Worm (Caenorhabditis elegans) whole organism, young adult: ENCODE results near the gene Y43F8B.7.

ENCODE experiments used
- F49E8.2 ChIP-seq: sonication (generic microtip); optimal IDR thresholded peaks from 3 replicates; lab custom pipeline; 2017; ENCODE audit warnings: missing genetic modification characterization, mild to moderate bottlenecking, missing compliant biosample characterization, antibody characterized with exemption, moderate library complexity; ENCODE audit not compliant: insufficient read depth
- atf-7 ChIP-seq: sonication (generic microtip); optimal IDR thresholded peaks from 2 replicates; lab custom pipeline; 2017; ENCODE audit warnings: mild to moderate bottlenecking, missing genetic modification characterization, missing compliant biosample characterization
- attf-5 ChIP-seq: fragments of 200-800 bp; sonication (Bioruptor generic); optimal IDR thresholded peaks from 2 replicates; lab custom pipeline; 2018; ENCODE audit warnings: mild to moderate bottlenecking, missing genetic modification characterization, missing compliant biosample characterization
- bed-2 ChIP-seq: fragments of 200-800 bp; sonication (Bioruptor generic); IDR thresholded peaks from 2 replicates; pipeline ENCODE4 v1.3.6; 2022; ENCODE audit warnings: missing genetic modification reagents, missing genetic modification characterization, missing compliant biosample characterization
- ceh-79 ChIP-seq: sonication (generic microtip); optimal IDR thresholded peaks from 2 replicates; lab custom pipeline; 2017; ENCODE audit warnings: mild to moderate bottlenecking, missing genetic modification characterization, missing compliant biosample characterization
- dox-1 ChIP-seq: fragments of 200-800 bp; sonication (Bioruptor generic); IDR thresholded peaks from 2 replicates; pipeline ENCODE4 v1.3.6; 2022; ENCODE audit warnings: missing genetic modification reagents, missing genetic modification characterization, missing compliant biosample characterization
- ets-4 ChIP-seq: fragments of 200-800 bp; sonication (Bioruptor generic); optimal IDR thresholded peaks from 2 replicates; lab custom pipeline; 2018; ENCODE audit warnings: mild to moderate bottlenecking, missing genetic modification characterization, missing compliant biosample characterization
- lsy-27 ChIP-seq: sonication (generic microtip); optimal IDR thresholded peaks from 2 replicates; lab custom pipeline; 2017; ENCODE audit warnings: missing genetic modification characterization, mild to moderate bottlenecking, missing compliant biosample characterization, antibody characterized with exemption, missing genotype, borderline replicate concordance; ENCODE audit not compliant: insufficient read depth
- madf-8 ChIP-seq: fragments of 200-800 bp; sonication (Bioruptor generic); conservative IDR thresholded peaks from 2 replicates; pipeline ENCODE4 v1.3.6; 2022; ENCODE audit warnings: missing genetic modification reagents, missing genetic modification characterization, missing compliant biosample characterization
- nhr-120 ChIP-seq: fragments of 200-800 bp; sonication (Bioruptor generic); IDR thresholded peaks from 2 replicates; pipeline ENCODE4 v1.3.6; 2022; ENCODE audit warnings: missing genetic modification characterization, missing compliant biosample characterization
- nhr-80 ChIP-seq: sonication (generic microtip); optimal IDR thresholded peaks from 2 replicates; lab custom pipeline; 2016; ENCODE audit warnings: missing genetic modification characterization, missing compliant biosample characterization
- sdz-38 ChIP-seq: sonication (generic microtip); optimal IDR thresholded peaks from 2 replicates; lab custom pipeline; 2016; ENCODE audit warnings: missing genotype, missing genetic modification characterization, missing compliant biosample characterization
- tbx-9 ChIP-seq: sonication (generic microtip); optimal IDR thresholded peaks from 2 replicates; lab custom pipeline; 2016; ENCODE audit warnings: borderline replicate concordance, missing genetic modification characterization, inconsistent platforms, missing compliant biosample characterization
- unc-62 ChIP-seq: fragments of 150-350 bp; optimal IDR thresholded peaks from 2 replicates; lab custom pipeline; 2014; ENCODE audit warnings: missing biosample characterization, missing genetic modification reagents, missing genetic modification characterization

DNA sequence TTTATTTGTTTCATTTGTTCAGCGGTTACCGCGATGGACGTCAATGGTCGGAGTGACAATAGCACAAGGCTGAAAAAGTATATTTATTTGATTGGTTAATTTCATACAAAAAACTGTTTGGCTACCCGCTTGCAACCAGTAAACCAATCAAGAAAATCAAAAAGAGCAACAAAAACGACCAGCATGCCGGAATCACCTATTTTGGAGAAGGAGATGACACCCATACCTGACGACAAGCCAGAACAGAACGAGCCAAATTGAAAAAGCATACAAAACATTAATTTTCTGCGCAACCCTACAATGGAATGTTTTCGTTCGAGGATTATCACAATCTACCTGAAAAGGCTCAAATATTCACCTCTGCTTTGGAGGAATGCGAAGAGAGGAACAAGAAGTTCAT lies at the start of gene Y43F8B.7:
- no peak for TF ChIP-seq bed-2
- no peak for TF ChIP-seq ceh-79 (tag; lab: Kevin White, UChicago)
- no peak for TF ChIP-seq nhr-80 (tag; lab: Kevin White, UChicago)
- TF ChIP-seq lsy-27 (tag; lab: Kevin White, UChicago): no peak
- TF ChIP-seq dox-1: no peak
- TF ChIP-seq tbx-9 (tag; lab: Kevin White, UChicago): no peak
- TF ChIP-seq madf-8 (GFP tag; lab: Robert Waterston, UW): no peak
- no peak for TF ChIP-seq nhr-120 (GFP tag; lab: Robert Waterston, UW)
- TF ChIP-seq F49E8.2 (tag; lab: Kevin White, UChicago): no peak
- TF ChIP-seq sdz-38 (tag; lab: Kevin White, UChicago): no peak
- no peak for TF ChIP-seq attf-5 (GFP tag; lab: Kevin White, UChicago)
- no peak for TF ChIP-seq unc-62
- no peak for TF ChIP-seq ets-4 (GFP tag; lab: Kevin White, UChicago)
- TF ChIP-seq atf-7 (tag; lab: Kevin White, UChicago): no peak
